Fruit fly (Drosophila melanogaster) whole organism, embryonic: ENCODE results near the gene CCDC53.
A peak's percentile ranks its signal among the peaks of the same experiment; 100 is the strongest.

Experiments used
- Abd-B ChIP-seq: fragments of 200-800 bp; sonication (Bioruptor generic); optimal IDR thresholded peaks from 2 replicates; lab custom pipeline; 2018; ENCODE audit warnings: missing biosample characterization, mild to moderate bottlenecking, missing genetic modification characterization, moderate library complexity
- Antp ChIP-seq: fragments of 200-800 bp; sonication (Bioruptor generic); optimal IDR thresholded peaks from 3 replicates; lab custom pipeline; 2016; ENCODE audit warnings: missing biosample characterization, missing genetic modification characterization
- B-H1 ChIP-seq: fragments of 200-800 bp; sonication (Bioruptor generic); IDR thresholded peaks from 3 replicates; pipeline ENCODE4 v1.3.6; 2022; ENCODE audit warnings: missing biosample characterization, missing genetic modification characterization
- B-H2 ChIP-seq: fragments of 200-800 bp; sonication (Bioruptor generic); optimal IDR thresholded peaks from 2 replicates; lab custom pipeline; 2018; ENCODE audit warnings: missing biosample characterization, mild to moderate bottlenecking, missing genetic modification characterization
- CG10321 ChIP-seq: fragments of 200-800 bp; sonication (Bioruptor generic); IDR thresholded peaks from 2 replicates; pipeline ENCODE4 v1.3.6; 2022; ENCODE audit warnings: missing biosample characterization, missing genetic modification characterization
- CG10654 ChIP-seq: fragments of 200-800 bp; sonication (Bioruptor generic); optimal IDR thresholded peaks from 2 replicates; lab custom pipeline; 2016; ENCODE audit warnings: missing biosample characterization, missing genetic modification characterization
- CG12219 ChIP-seq: fragments of 200-800 bp; sonication (Bioruptor generic); optimal IDR thresholded peaks from 3 replicates; lab custom pipeline; 2018; ENCODE audit warnings: missing biosample characterization, mild to moderate bottlenecking, missing genetic modification characterization
- CG14710 ChIP-seq: fragments of 200-800 bp; sonication (Bioruptor generic); optimal IDR thresholded peaks from 3 replicates; lab custom pipeline; 2019; ENCODE audit warnings: missing biosample characterization, mild to moderate bottlenecking, missing genetic modification characterization, moderate library complexity
- CG17359 ChIP-seq: fragments of 200-800 bp; sonication (Bioruptor generic); optimal IDR thresholded peaks from 3 replicates; lab custom pipeline; 2018; ENCODE audit warnings: missing biosample characterization, mild to moderate bottlenecking, missing genetic modification characterization, moderate library complexity
- CG17385 ChIP-seq: fragments of 200-800 bp; sonication (Bioruptor generic); optimal IDR thresholded peaks from 3 replicates; lab custom pipeline; 2018; ENCODE audit warnings: missing biosample characterization, mild to moderate bottlenecking, missing genetic modification characterization
- CG2116 ChIP-seq: fragments of 200-800 bp; sonication (Bioruptor generic); optimal IDR thresholded peaks from 3 replicates; lab custom pipeline; 2018; ENCODE audit warnings: missing biosample characterization, mild to moderate bottlenecking, missing genetic modification characterization
- CG6854 ChIP-seq: fragments of 200-800 bp; sonication (Bioruptor generic); optimal IDR thresholded peaks from 3 replicates; lab custom pipeline; 2017; ENCODE audit warnings: missing biosample characterization, mild to moderate bottlenecking, missing genetic modification characterization
- CG7357 ChIP-seq: fragments of 200-800 bp; sonication (Bioruptor generic); IDR thresholded peaks from 3 replicates; pipeline ENCODE4 v1.3.6; 2022; ENCODE audit warnings: missing biosample characterization, missing genetic modification characterization
- CG7928 ChIP-seq: fragments of 200-800 bp; sonication (Bioruptor generic); optimal IDR thresholded peaks from 2 replicates; lab custom pipeline; 2017; ENCODE audit warnings: missing biosample characterization, mild to moderate bottlenecking, missing genetic modification characterization
- CG9932 ChIP-seq: fragments of 200-800 bp; sonication (Bioruptor generic); IDR thresholded peaks from 2 replicates; pipeline ENCODE4 v1.3.6; 2022; ENCODE audit warnings: missing biosample characterization, missing genetic modification characterization
- Fer3 ChIP-seq: fragments of 200-800 bp; sonication (Bioruptor generic); optimal IDR thresholded peaks from 2 replicates; lab custom pipeline; 2018; ENCODE audit warnings: missing biosample characterization, mild to moderate bottlenecking, missing genetic modification characterization, moderate library complexity
- HLH3B ChIP-seq: fragments of 200-800 bp; sonication (Bioruptor generic); IDR thresholded peaks from 2 replicates; pipeline ENCODE4 v1.3.6; 2022; ENCODE audit warnings: missing biosample characterization, missing genetic modification characterization
- Hand ChIP-seq: fragments of 200-800 bp; sonication (Bioruptor generic); optimal IDR thresholded peaks from 2 replicates; lab custom pipeline; 2017; ENCODE audit warnings: mild to moderate bottlenecking, missing biosample characterization, missing genetic modification reagents, missing genetic modification characterization
- Hmx ChIP-seq: fragments of 200-800 bp; sonication (Bioruptor generic); optimal IDR thresholded peaks from 2 replicates; lab custom pipeline; 2016; ENCODE audit warnings: missing biosample characterization, missing genetic modification characterization
- NC2β ChIP-seq: fragments of 200-800 bp; sonication (Bioruptor generic); optimal IDR thresholded peaks from 2 replicates; lab custom pipeline; 2016; ENCODE audit warnings: missing biosample characterization, missing genetic modification characterization
- NFAT ChIP-seq: fragments of 200-800 bp; sonication (Bioruptor generic); IDR thresholded peaks from 2 replicates; pipeline ENCODE4 v1.3.6; 2022; ENCODE audit warnings: missing biosample characterization, missing genetic modification characterization
- Rfx ChIP-seq: fragments of 200-800 bp; sonication (Bioruptor generic); IDR thresholded peaks from 2 replicates; pipeline ENCODE4 v1.3.6; 2022; ENCODE audit warnings: missing biosample characterization, missing genetic modification characterization
- ash1 ChIP-seq: fragments of 200-800 bp; sonication (Bioruptor generic); optimal IDR thresholded peaks from 2 replicates; lab custom pipeline; 2018; ENCODE audit warnings: missing biosample characterization, mild to moderate bottlenecking, missing genetic modification characterization
- btn ChIP-seq: fragments of 200-800 bp; sonication (Bioruptor generic); optimal IDR thresholded peaks from 2 replicates; lab custom pipeline; 2016; ENCODE audit warnings: missing biosample characterization, missing genetic modification characterization
- cg ChIP-seq: fragments of 200-800 bp; sonication (Bioruptor generic); optimal IDR thresholded peaks from 3 replicates; lab custom pipeline; 2019; ENCODE audit warnings: missing biosample characterization, mild to moderate bottlenecking, missing genetic modification characterization, moderate library complexity
- chn ChIP-seq: fragments of 200-800 bp; sonication (Bioruptor generic); optimal IDR thresholded peaks from 2 replicates; lab custom pipeline; 2016; ENCODE audit warnings: missing biosample characterization, missing genetic modification characterization
- corto ChIP-seq: fragments of 200-800 bp; sonication (Bioruptor generic); optimal IDR thresholded peaks from 2 replicates; lab custom pipeline; 2016; ENCODE audit warnings: missing biosample characterization, mild to moderate bottlenecking, missing genetic modification characterization, moderate library complexity
- crol ChIP-seq: fragments of 200-800 bp; sonication (Bioruptor generic); IDR thresholded peaks from 2 replicates; pipeline ENCODE4 v1.3.6; 2022; ENCODE audit warnings: missing biosample characterization, missing genetic modification characterization
- dysf ChIP-seq: fragments of 200-800 bp; sonication (Bioruptor generic); IDR thresholded peaks from 3 replicates; pipeline ENCODE4 v1.3.6; 2022; ENCODE audit warnings: missing biosample characterization, missing genetic modification characterization
- ftz-f1 ChIP-seq: fragments of 200-800 bp; sonication (Bioruptor generic); optimal IDR thresholded peaks from 2 replicates; lab custom pipeline; 2016; ENCODE audit warnings: missing biosample characterization, missing genetic modification characterization
- gce ChIP-seq: fragments of 200-800 bp; sonication (Bioruptor generic); IDR thresholded peaks from 3 replicates; pipeline ENCODE4 v1.3.6; 2022; ENCODE audit warnings: missing biosample characterization, missing genetic modification characterization
- grau ChIP-seq: fragments of 200-800 bp; optimal IDR thresholded peaks from 3 replicates; lab custom pipeline; 2019; ENCODE audit warnings: missing biosample characterization, mild to moderate bottlenecking, missing genetic modification characterization, moderate library complexity
- hbn ChIP-seq: fragments of 200-800 bp; sonication (Bioruptor generic); IDR thresholded peaks from 2 replicates; pipeline ENCODE4 v1.3.6; 2022; ENCODE audit warnings: missing biosample characterization, missing genetic modification characterization; ENCODE audit not compliant: partially characterized antibody
- inv ChIP-seq: fragments of 200-800 bp; sonication (Bioruptor generic); IDR thresholded peaks from 2 replicates; pipeline ENCODE4 v1.3.6; 2022; ENCODE audit warnings: missing biosample characterization, missing genetic modification characterization; ENCODE audit not compliant: partially characterized antibody
- jigr1 ChIP-seq: fragments of 200-800 bp; sonication (Bioruptor generic); IDR thresholded peaks from 3 replicates; pipeline ENCODE4 v1.3.6; 2022; ENCODE audit warnings: missing biosample characterization, missing genetic modification characterization
- jing ChIP-seq: fragments of 200-800 bp; sonication (Bioruptor generic); optimal IDR thresholded peaks from 2 replicates; lab custom pipeline; 2018; ENCODE audit warnings: missing biosample characterization, mild to moderate bottlenecking, missing genetic modification characterization
- kay ChIP-seq: fragments of 200-800 bp; sonication (Bioruptor generic); optimal IDR thresholded peaks from 2 replicates; lab custom pipeline; 2016; ENCODE audit warnings: missing biosample characterization, missing genetic modification characterization
- klu ChIP-seq: fragments of 200-800 bp; sonication (Bioruptor generic); IDR thresholded peaks from 2 replicates; pipeline ENCODE4 v1.3.6; 2022; ENCODE audit warnings: missing biosample characterization, missing genetic modification characterization
- nom ChIP-seq: fragments of 200-800 bp; sonication (Bioruptor generic); optimal IDR thresholded peaks from 2 replicates; lab custom pipeline; 2017; ENCODE audit warnings: missing biosample characterization, missing genetic modification characterization, mild to moderate bottlenecking, moderate library complexity, missing genetic modification reagents
- scrt ChIP-seq: fragments of 200-800 bp; sonication (Bioruptor generic); optimal IDR thresholded peaks from 2 replicates; lab custom pipeline; 2018; ENCODE audit warnings: missing biosample characterization, mild to moderate bottlenecking, missing genetic modification characterization, moderate library complexity
- seq ChIP-seq: fragments of 200-800 bp; sonication (Bioruptor generic); IDR thresholded peaks from 2 replicates; pipeline ENCODE4 v1.3.6; 2022; ENCODE audit warnings: missing biosample characterization, missing genetic modification characterization
- sima ChIP-seq: fragments of 200-800 bp; sonication (Bioruptor generic); optimal IDR thresholded peaks from 2 replicates; lab custom pipeline; 2016; ENCODE audit warnings: missing biosample characterization, missing genetic modification characterization
- slou ChIP-seq: fragments of 200-800 bp; sonication (Bioruptor generic); optimal IDR thresholded peaks from 3 replicates; lab custom pipeline; 2016; ENCODE audit warnings: missing biosample characterization, missing genetic modification characterization
- tap ChIP-seq: fragments of 200-800 bp; optimal IDR thresholded peaks from 3 replicates; lab custom pipeline; 2019; ENCODE audit warnings: missing biosample characterization, mild to moderate bottlenecking, missing genetic modification characterization, moderate library complexity
- tgo ChIP-seq: fragments of 200-800 bp; sonication (Bioruptor generic); IDR thresholded peaks from 3 replicates; pipeline ENCODE4 v1.3.6; 2022; ENCODE audit warnings: missing biosample characterization, missing genetic modification characterization
- trh ChIP-seq: fragments of 200-800 bp; sonication (Bioruptor generic); optimal IDR thresholded peaks from 2 replicates; lab custom pipeline; 2016; ENCODE audit warnings: missing biosample characterization, missing genetic modification characterization
- ttk ChIP-seq: fragments of 200-800 bp; sonication (Bioruptor generic); IDR thresholded peaks from 2 replicates; pipeline ENCODE4 v2.1.2; 2022; ENCODE audit warnings: missing biosample characterization, missing genetic modification characterization
- tx ChIP-seq: fragments of 200-800 bp; sonication (Bioruptor generic); optimal IDR thresholded peaks from 2 replicates; lab custom pipeline; 2016; ENCODE audit warnings: missing biosample characterization, missing genetic modification characterization
- wdn ChIP-seq: fragments of 200-800 bp; sonication (Bioruptor generic); IDR thresholded peaks from 2 replicates; pipeline ENCODE4 v1.3.6; 2022; ENCODE audit warnings: missing biosample characterization, missing genetic modification characterization
- wek ChIP-seq: fragments of 200-800 bp; sonication (Bioruptor generic); optimal IDR thresholded peaks from 3 replicates; lab custom pipeline; 2018; ENCODE audit warnings: missing biosample characterization, mild to moderate bottlenecking, missing genetic modification characterization, moderate library complexity
- z ChIP-seq: fragments of 200-800 bp; sonication (Bioruptor generic); IDR thresholded peaks from 3 replicates; pipeline ENCODE4 v1.3.6; 2022; ENCODE audit warnings: missing biosample characterization, missing genetic modification characterization

Gene CCDC53

dm6 chr2L:8086736-8087467, 46.0 kb downstream of the CCDC53 start (continued):
- TF ChIP-seq trh (no peak), nom (no peak), CG17385 (GFP tag; lab: Kevin White, UChicago) (no peak), NC2β (GFP tag; lab: Kevin White, UChicago) (no peak), jing (GFP tag; lab: Kevin White, UChicago) (no peak), inv (GFP tag; lab: Robert Waterston, UW) (no peak; the same call in 1 of the 2 replicates), seq (GFP tag; lab: Robert Waterston, UW) (no peak), tx (GFP tag; lab: Kevin White, UChicago) (no peak), hbn (GFP tag; lab: Robert Waterston, UW) (no peak), ash1 (GFP tag; lab: Kevin White, UChicago) (no peak), CG9932 (GFP tag; lab: Robert Waterston, UW) (peak; percentile 27; the same call in 1 of the 2 replicates), tap (tag; lab: Kevin White, UChicago) (no peak), jigr1 (GFP tag; lab: Robert Waterston, UW) (no peak), Antp (GFP tag; lab: Kevin White, UChicago) (no peak), CG7357 (GFP tag; lab: Robert Waterston, UW) (no peak), CG10654 (GFP tag; lab: Kevin White, UChicago) (no peak), CG10321 (GFP tag; lab: Robert Waterston, UW) (0 out of 2 replicates have a peak, but pooled peaks have one; percentile 12), CG14710 (no peak), chn (GFP tag; lab: Kevin White, UChicago) (no peak), CG12219 (GFP tag; lab: Kevin White, UChicago) (no peak), CG2116 (GFP tag; lab: Kevin White, UChicago) (no peak), NFAT (GFP tag; lab: Robert Waterston, UW) (no peak), Abd-B (no peak), CG7928 (GFP tag; lab: Kevin White, UChicago) (no peak), ftz-f1 (GFP tag; lab: Kevin White, UChicago) (no peak), btn (GFP tag; lab: Kevin White, UChicago) (no peak), wek (GFP tag; lab: Kevin White, UChicago) (no peak), CG17359 (tag; lab: Kevin White, UChicago) (peak; percentile 1), cg (peak; percentile 48), kay (GFP tag; lab: Kevin White, UChicago) (no peak), scrt (peak; percentile 17), dysf (GFP tag; lab: Robert Waterston, UW) (0 out of 3 replicates have a peak, but pooled peaks have one; percentile 19), Hand (GFP tag; lab: Kevin White, UChicago) (no peak), B-H1 (GFP tag; lab: Robert Waterston, UW) (no peak), crol (GFP tag; lab: Robert Waterston, UW) (peak; percentile 53; the same call in 1 of the 2 replicates), grau (tag; lab: Kevin White, UChicago) (peak; percentile 2), wdn (GFP tag; lab: Robert Waterston, UW) (no peak), klu (GFP tag; lab: Robert Waterston, UW) (no peak), z (GFP tag; lab: Robert Waterston, UW) (no peak), Fer3 (tag; lab: Kevin White, UChicago) (no peak), B-H2 (GFP tag; lab: Kevin White, UChicago) (no peak), gce (GFP tag; lab: Robert Waterston, UW) (no peak), CG6854 (no peak), HLH3B (0 out of 2 replicates have a peak, but pooled peaks have one; percentile 4), corto (GFP tag; lab: Kevin White, UChicago) (no peak), ttk (GFP tag; lab: Robert Waterston, UW) (no peak), slou (GFP tag; lab: Kevin White, UChicago) (no peak), Rfx (no peak; the same call in 1 of the 2 replicates), sima (GFP tag; lab: Kevin White, UChicago) (no peak), Hmx (no peak), tgo (GFP tag; lab: Robert Waterston, UW) (no peak)
